Worm (Caenorhabditis elegans): Measurements from ENCODE around the gene T18D3.6.

The T18D3.6 gene

DNA sequence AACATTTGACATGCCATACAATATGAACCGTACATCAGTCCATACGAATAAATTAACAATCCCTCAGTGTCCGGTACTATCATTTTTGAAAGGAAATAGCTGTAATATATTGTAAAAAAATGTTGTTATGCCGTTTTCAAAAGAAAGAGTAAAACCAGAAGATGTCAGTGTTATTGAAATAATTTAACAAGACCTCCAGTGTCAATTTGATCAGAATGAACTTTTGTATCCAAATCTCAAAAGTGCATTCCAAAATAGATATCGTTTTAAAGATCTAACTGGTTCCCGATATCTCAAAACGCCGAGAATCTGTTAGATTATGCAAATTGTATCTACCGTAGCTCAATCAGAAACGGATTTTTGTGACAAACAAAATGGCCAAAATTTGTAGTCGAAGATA lies 11.9 kb downstream of the T18D3.6 start, which contains the start of gene odr-7:
odr-7 (minus strand) TSS at position 101 of the 400 bp plus-strand sequence.
- no peak for TF ChIP-seq lim-7 (GFP tag; IDR thresholded peaks at IDR 0.05)
- no peak for TF ChIP-seq cey-2 (tag; optimal IDR thresholded peaks at IDR 0.05; ENCODE audit: borderline replicate concordance, insufficient read depth)

DNA sequence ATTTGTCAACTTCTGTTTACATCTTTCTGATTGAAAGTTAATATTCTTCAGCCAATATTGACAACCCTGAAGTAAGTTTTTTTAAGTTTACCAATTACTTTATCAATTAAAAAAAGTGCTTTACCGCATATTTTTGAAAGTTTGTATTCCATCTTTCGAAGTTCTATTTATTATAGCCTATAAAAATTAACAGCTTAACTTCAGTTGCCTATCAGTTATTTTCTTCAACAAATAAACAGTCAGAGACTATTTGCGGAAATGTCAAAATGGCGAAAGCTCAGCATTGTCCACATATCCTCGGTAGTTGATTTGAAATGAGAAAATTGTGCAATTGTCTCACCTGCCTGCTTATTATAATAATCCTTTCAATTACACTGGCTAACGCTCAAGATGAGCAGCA lies 13.8 kb downstream of the T18D3.6 start, which contains the start of gene T18D3.5:
T18D3.5 (plus strand) TSS at position 301 of the 400 bp plus-strand sequence.
- TF ChIP-seq dmd-9 (GFP tag; IDR thresholded peaks at IDR 0.05) (no peak), ceh-20 (GFP tag; IDR thresholded peaks at IDR 0.05) (no peak), F10B5.3 (tag; optimal IDR thresholded peaks at IDR 0.05) (no peak), nhr-41 (GFP tag; IDR thresholded peaks at IDR 0.05) (no peak), mes-2 (tag; optimal IDR thresholded peaks at IDR 0.05; ENCODE audit: poor library complexity, severe bottlenecking) (no peak), sdz-12 (GFP tag; optimal IDR thresholded peaks at IDR 0.05) (no peak), arid-1 (GFP tag; conservative IDR thresholded peaks at IDR 0.05) (no peak), snpc-4 (tag; optimal IDR thresholded peaks at IDR 0.05) (no peak), lin-15B (tag; optimal IDR thresholded peaks at IDR 0.05) (no peak), zfp-3 (GFP tag; conservative IDR thresholded peaks at IDR 0.05) (no peak), nhr-76 (tag; optimal IDR thresholded peaks at IDR 0.05) (no peak), zfp-2 (tag; optimal IDR thresholded peaks at IDR 0.05) (no peak), lsy-2 (tag; optimal IDR thresholded peaks at IDR 0.05) (no peak), T26A8.4 (GFP tag; IDR thresholded peaks at IDR 0.05) (no peak), nhr-102 (tag; optimal IDR thresholded peaks at IDR 0.05) (no peak), mxl-2 (GFP tag; conservative IDR thresholded peaks at IDR 0.05) (no peak), unc-62 (GFP tag; optimal IDR thresholded peaks at IDR 0.05 in 1 of 2) (no peak), unc-62 (tag; optimal IDR thresholded peaks at IDR 0.05) (no peak), nhr-111 (GFP tag; optimal IDR thresholded peaks at IDR 0.05) (no peak), nhr-25 (tag; optimal IDR thresholded peaks at IDR 0.05; ENCODE audit: borderline replicate concordance, insufficient read depth) (no peak)

DNA sequence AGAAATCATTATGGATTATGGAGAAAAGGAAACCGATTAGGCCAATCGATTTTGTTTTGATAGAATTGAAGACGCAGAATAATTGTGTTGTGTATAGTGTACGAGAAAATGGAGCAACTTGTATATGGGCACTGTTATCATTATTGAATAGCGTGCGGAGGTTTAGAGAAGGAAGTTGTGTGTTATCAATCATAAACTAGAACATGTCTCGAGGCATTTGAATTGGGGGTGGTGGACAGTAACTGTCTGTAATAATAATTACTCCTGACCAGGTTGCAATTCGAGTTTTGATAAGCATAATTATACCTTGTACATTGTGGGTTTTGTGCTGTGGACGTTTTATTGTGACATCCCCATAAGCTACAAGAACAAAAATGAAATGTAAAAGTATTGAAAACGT lies 17.1 kb downstream of the T18D3.6 start, which contains the start of gene cdf-2:
cdf-2 (minus strand) TSS at position 149 of the 400 bp plus-strand sequence.
- TF ChIP-seq pqm-1 (tag; optimal IDR thresholded peaks at IDR 0.05) = peak; percentile 74
- TF ChIP-seq lin-29 (GFP tag; IDR thresholded peaks at IDR 0.05) = no peak
- peak; percentile 58 for TF ChIP-seq dmd-6 (GFP tag; IDR thresholded peaks at IDR 0.05)
- no peak for TF ChIP-seq rbr-2 (tag; optimal IDR thresholded peaks at IDR 0.05)
- TF ChIP-seq php-3 (GFP tag; IDR thresholded peaks at IDR 0.05) = peak; percentile 68
- no peak for TF ChIP-seq ceh-44 (GFP tag; IDR thresholded peaks at IDR 0.05)
- TF ChIP-seq F49E8.2 (tag; optimal IDR thresholded peaks at IDR 0.05; ENCODE audit: borderline replicate concordance) = no peak
- TF ChIP-seq ceh-28 (tag; optimal IDR thresholded peaks at IDR 0.05) = no peak
- TF ChIP-seq hlh-11 (tag; optimal IDR thresholded peaks at IDR 0.05) = peak; percentile 66
- TF ChIP-seq daf-16 (GFP tag; optimal IDR thresholded peaks at IDR 0.05) = no peak
- TF ChIP-seq daf-16 (tag; optimal IDR thresholded peaks at IDR 0.05) = peak; percentile 91
- peak; percentile 85 for TF ChIP-seq nhr-28 (tag; optimal IDR thresholded peaks at IDR 0.05)
- peak; percentile 19 for TF ChIP-seq nhr-102 (tag; optimal IDR thresholded peaks at IDR 0.05)
- TF ChIP-seq nhr-77 (tag; optimal IDR thresholded peaks at IDR 0.05) = peak; percentile 51
- TF ChIP-seq madf-9 (GFP tag; conservative IDR thresholded peaks at IDR 0.05) = no peak

DNA sequence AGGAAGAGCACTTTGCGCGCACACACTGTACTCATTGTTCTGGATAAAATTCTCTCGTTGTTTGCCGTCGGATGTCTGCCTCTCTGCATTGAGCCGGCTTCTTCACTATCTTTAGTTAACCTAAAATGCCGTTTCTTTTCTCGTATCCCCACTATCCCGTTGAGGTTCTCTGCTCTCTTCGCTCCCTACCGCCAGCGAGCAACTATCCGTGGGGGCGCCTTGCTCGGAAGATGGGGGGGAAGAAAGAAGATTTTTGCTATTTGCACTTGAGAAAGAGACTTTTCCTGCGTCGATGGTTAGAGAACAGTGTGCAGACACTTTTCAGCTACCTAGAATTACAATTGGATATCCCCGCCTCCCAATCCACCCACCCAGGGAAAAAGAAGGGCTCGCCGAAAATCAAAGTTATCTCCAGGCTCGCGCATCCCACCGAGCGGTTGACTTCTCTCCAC lies 18.0 kb downstream of the T18D3.6 start, which contains the start of gene myo-2:
myo-2 (plus strand) TSS at position 402 of the 452 bp plus-strand sequence.
- TF ChIP-seq aha-1 (tag) (no peak), unc-39 (tag; optimal IDR thresholded peaks at IDR 0.05) (no peak), aly-2 (tag; optimal IDR thresholded peaks at IDR 0.05) (no peak), R02D3.7 (tag; optimal IDR thresholded peaks at IDR 0.05) (no peak), zip-11 (GFP tag; IDR thresholded peaks at IDR 0.05) (no peak), set-16 (GFP tag; IDR thresholded peaks at IDR 0.05) (peak; percentile 14; the same call in 1 of the 2 replicates), Y105C5A.15 (GFP tag; IDR thresholded peaks at IDR 0.05) (no peak), nhr-42 (GFP tag; IDR thresholded peaks at IDR 0.05) (no peak), lir-3 (tag; optimal IDR thresholded peaks at IDR 0.05) (no peak)

Measured in whole organism, L4 larva.